Fruit fly (Drosophila melanogaster) whole organism, embryonic: ENCODE results near the gene CG13707.

ENCODE experiments used
- Atf-2 ChIP-seq: fragments of 200-800 bp; sonication (Bioruptor generic); optimal IDR thresholded peaks from 2 replicates; lab custom pipeline; 2016; ENCODE audit warnings: missing biosample characterization, missing genetic modification characterization
- CG10979 ChIP-seq: fragments of 200-800 bp; sonication (Bioruptor generic); optimal IDR thresholded peaks from 2 replicates; lab custom pipeline; 2018; ENCODE audit warnings: missing biosample characterization, mild to moderate bottlenecking, missing genetic modification characterization, moderate library complexity
- CG12219 ChIP-seq: fragments of 200-800 bp; sonication (Bioruptor generic); optimal IDR thresholded peaks from 3 replicates; lab custom pipeline; 2018; ENCODE audit warnings: missing biosample characterization, mild to moderate bottlenecking, missing genetic modification characterization
- CG12391 ChIP-seq: fragments of 200-800 bp; sonication (Bioruptor generic); optimal IDR thresholded peaks from 3 replicates; lab custom pipeline; 2018; ENCODE audit warnings: missing biosample characterization, mild to moderate bottlenecking, missing genetic modification characterization, moderate library complexity
- CG12769 ChIP-seq: fragments of 200-800 bp; sonication (Bioruptor generic); optimal IDR thresholded peaks from 2 replicates; lab custom pipeline; 2019; ENCODE audit warnings: missing biosample characterization, mild to moderate bottlenecking, missing genetic modification characterization, moderate library complexity
- CG13123 ChIP-seq: fragments of 200-800 bp; sonication (Bioruptor generic); optimal IDR thresholded peaks from 2 replicates; lab custom pipeline; 2016; ENCODE audit warnings: missing biosample characterization, missing genetic modification characterization
- CG13775 ChIP-seq: fragments of 200-800 bp; sonication (Bioruptor generic); optimal IDR thresholded peaks from 3 replicates; lab custom pipeline; 2017; ENCODE audit warnings: missing biosample characterization, mild to moderate bottlenecking, missing genetic modification characterization
- CG15011 ChIP-seq: fragments of 200-800 bp; sonication (Bioruptor generic); optimal IDR thresholded peaks from 3 replicates; lab custom pipeline; 2018; ENCODE audit warnings: missing biosample characterization, mild to moderate bottlenecking, missing genetic modification characterization
- CG16779 ChIP-seq: fragments of 200-800 bp; sonication (Bioruptor generic); IDR thresholded peaks from 2 replicates; pipeline ENCODE4 v1.3.6; 2022; ENCODE audit warnings: missing biosample characterization, missing genetic modification characterization
- CG18764 ChIP-seq: fragments of 200-800 bp; sonication (Bioruptor generic); optimal IDR thresholded peaks from 3 replicates; lab custom pipeline; 2016; ENCODE audit warnings: missing biosample characterization, missing genetic modification characterization
- CG33213 ChIP-seq: fragments of 200-800 bp; sonication (Bioruptor generic); optimal IDR thresholded peaks from 3 replicates; lab custom pipeline; 2016; ENCODE audit warnings: missing biosample characterization, missing genetic modification characterization
- CG33557 ChIP-seq: fragments of 200-800 bp; sonication (Bioruptor generic); optimal IDR thresholded peaks from 2 replicates; lab custom pipeline; 2019; ENCODE audit warnings: missing biosample characterization, mild to moderate bottlenecking, missing genetic modification characterization, moderate library complexity
- CG3726 ChIP-seq: fragments of 200-800 bp; sonication (Bioruptor generic); IDR thresholded peaks from 3 replicates; pipeline ENCODE4, ENCODE4 v1.3.6; 2022; ENCODE audit warnings: missing biosample characterization, missing genetic modification characterization
- CG4328 ChIP-seq: fragments of 200-800 bp; sonication (Bioruptor generic); optimal IDR thresholded peaks from 3 replicates; lab custom pipeline; 2017; ENCODE audit warnings: missing biosample characterization, missing genetic modification reagents, missing genetic modification characterization
- CG6689 ChIP-seq: fragments of 200-800 bp; sonication (Bioruptor generic); IDR thresholded peaks from 2 replicates; pipeline ENCODE4 v1.3.6; 2022; ENCODE audit warnings: missing biosample characterization, missing genetic modification characterization
- CG6791 ChIP-seq: fragments of 200-800 bp; sonication (Bioruptor generic); IDR thresholded peaks from 3 replicates; pipeline ENCODE4 v1.3.6; 2022; ENCODE audit warnings: missing biosample characterization, missing genetic modification characterization; ENCODE audit not compliant: partially characterized antibody
- CG7987 ChIP-seq: fragments of 200-800 bp; sonication (Bioruptor generic); optimal IDR thresholded peaks from 2 replicates; lab custom pipeline; 2018; ENCODE audit warnings: missing biosample characterization, mild to moderate bottlenecking, missing genetic modification characterization, moderate library complexity
- CG9609 ChIP-seq: fragments of 200-800 bp; sonication (Bioruptor generic); optimal IDR thresholded peaks from 3 replicates; lab custom pipeline; 2016; ENCODE audit warnings: missing biosample characterization, missing genetic modification characterization
- CG9727 ChIP-seq: fragments of 200-800 bp; sonication (Bioruptor generic); optimal IDR thresholded peaks from 3 replicates; lab custom pipeline; 2017; ENCODE audit warnings: missing biosample characterization, mild to moderate bottlenecking, missing genetic modification characterization
- Camta ChIP-seq: fragments of 200-800 bp; sonication (Bioruptor generic); optimal IDR thresholded peaks from 2 replicates; lab custom pipeline; 2016; ENCODE audit warnings: missing biosample characterization, missing genetic modification characterization
- Dad ChIP-seq: fragments of 200-800 bp; sonication (Bioruptor generic); optimal IDR thresholded peaks from 3 replicates; lab custom pipeline; 2016; ENCODE audit warnings: missing biosample characterization, missing genetic modification characterization
- Dip2 ChIP-seq: fragments of 200-800 bp; sonication (Bioruptor generic); IDR thresholded peaks from 2 replicates; pipeline ENCODE4 v1.3.6; 2022; ENCODE audit warnings: missing biosample characterization, missing genetic modification characterization
- Gsc ChIP-seq: fragments of 200-800 bp; sonication (Bioruptor generic); IDR thresholded peaks from 2 replicates; pipeline ENCODE4 v1.3.6; 2022; ENCODE audit warnings: missing biosample characterization, missing genetic modification characterization
- Hand ChIP-seq: fragments of 200-800 bp; sonication (Bioruptor generic); optimal IDR thresholded peaks from 2 replicates; lab custom pipeline; 2017; ENCODE audit warnings: mild to moderate bottlenecking, missing biosample characterization, missing genetic modification reagents, missing genetic modification characterization
- Hr51 ChIP-seq, 2 experiments: fragments of 200-800 bp; sonication (Bioruptor generic); optimal IDR thresholded peaks; 2 replicates in 1 of 2; 3 replicates in 1 of 2; lab custom pipeline; 2016 to 2018; ENCODE audit warnings: missing biosample characterization in 2 of 2, missing genetic modification characterization in 2 of 2, mild to moderate bottlenecking in 1 of 2, moderate library complexity in 1 of 2
- Med ChIP-seq: fragments of 200-800 bp; sonication (Bioruptor generic); peaks from one replicate; lab custom pipeline; 2016; ENCODE audit warnings: missing biosample characterization, missing genetic modification characterization, mild to moderate bottlenecking, inconsistent platforms, moderate library complexity
- Myb ChIP-seq: fragments of 200-800 bp; sonication (Bioruptor generic); optimal IDR thresholded peaks from 2 replicates; lab custom pipeline; 2016; ENCODE audit warnings: missing biosample characterization, missing genetic modification characterization
- Oli ChIP-seq: fragments of 200-800 bp; sonication (Bioruptor generic); optimal IDR thresholded peaks from 2 replicates; lab custom pipeline; 2018; ENCODE audit warnings: missing biosample characterization, mild to moderate bottlenecking, missing genetic modification characterization, moderate library complexity
- cato ChIP-seq: fragments of 200-800 bp; sonication (Bioruptor generic); optimal IDR thresholded peaks from 2 replicates; lab custom pipeline; 2016; ENCODE audit warnings: missing biosample characterization, missing genetic modification characterization, borderline replicate concordance
- crc ChIP-seq: fragments of 200-800 bp; sonication (Bioruptor generic); optimal IDR thresholded peaks from 2 replicates; lab custom pipeline; 2016; ENCODE audit warnings: missing biosample characterization, missing genetic modification characterization
- crol ChIP-seq: fragments of 200-800 bp; sonication (Bioruptor generic); IDR thresholded peaks from 2 replicates; pipeline ENCODE4 v1.3.6; 2022; ENCODE audit warnings: missing biosample characterization, missing genetic modification characterization
- crp ChIP-seq, 2 experiments: fragments of 200-800 bp; sonication (Bioruptor generic); optimal IDR thresholded peaks; 2 replicates in 1 of 2; 3 replicates in 1 of 2; lab custom pipeline; 2017; ENCODE audit warnings: missing biosample characterization in 2 of 2, missing genetic modification characterization in 2 of 2, mild to moderate bottlenecking in 1 of 2, moderate library complexity in 1 of 2
- disco-r ChIP-seq: fragments of 200-800 bp; sonication (Bioruptor generic); optimal IDR thresholded peaks from 2 replicates; lab custom pipeline; 2016; ENCODE audit warnings: missing biosample characterization, missing genetic modification characterization
- ems ChIP-seq: fragments of 200-800 bp; sonication (Bioruptor generic); optimal IDR thresholded peaks from 3 replicates; lab custom pipeline; 2016; ENCODE audit warnings: missing biosample characterization, missing genetic modification characterization
- fd102C ChIP-seq: fragments of 200-800 bp; sonication (Bioruptor generic); optimal IDR thresholded peaks from 2 replicates; lab custom pipeline; 2018; ENCODE audit warnings: missing biosample characterization, mild to moderate bottlenecking, missing genetic modification characterization, moderate library complexity
- gfzf ChIP-seq: fragments of 200-800 bp; sonication (Bioruptor generic); optimal IDR thresholded peaks from 2 replicates; lab custom pipeline; 2016; ENCODE audit warnings: missing biosample characterization, mild to moderate bottlenecking, missing genetic modification characterization, moderate library complexity
- gsb-n ChIP-seq: fragments of 200-800 bp; sonication (Bioruptor generic); optimal IDR thresholded peaks from 3 replicates; lab custom pipeline; 2018; ENCODE audit warnings: missing biosample characterization, mild to moderate bottlenecking, missing genetic modification characterization
- h ChIP-seq: fragments of >200 bp; optimal IDR thresholded peaks from 2 replicates; lab custom pipeline; 2017
- hbn ChIP-seq: fragments of 200-800 bp; sonication (Bioruptor generic); IDR thresholded peaks from 2 replicates; pipeline ENCODE4 v1.3.6; 2022; ENCODE audit warnings: missing biosample characterization, missing genetic modification characterization; ENCODE audit not compliant: partially characterized antibody
- inv ChIP-seq: fragments of 200-800 bp; sonication (Bioruptor generic); IDR thresholded peaks from 2 replicates; pipeline ENCODE4 v1.3.6; 2022; ENCODE audit warnings: missing biosample characterization, missing genetic modification characterization; ENCODE audit not compliant: partially characterized antibody
- kah ChIP-seq: fragments of 200-800 bp; sonication (Bioruptor generic); optimal IDR thresholded peaks from 2 replicates; lab custom pipeline; 2018; ENCODE audit warnings: missing biosample characterization, mild to moderate bottlenecking, missing genetic modification characterization
- ken ChIP-seq: fragments of 200-800 bp; sonication (Bioruptor generic); IDR thresholded peaks from 3 replicates; pipeline ENCODE4 v1.3.6; 2022; ENCODE audit warnings: missing biosample characterization, missing genetic modification characterization
- lab ChIP-seq: fragments of 200-800 bp; sonication (Bioruptor generic); optimal IDR thresholded peaks from 3 replicates; lab custom pipeline; 2017; ENCODE audit warnings: missing biosample characterization, missing genetic modification characterization, mild to moderate bottlenecking, moderate library complexity, missing genetic modification reagents
- lov ChIP-seq, 2 experiments: fragments of 200-800 bp in 1 of 2; fragments of >200 bp in 1 of 2; sonication (Bioruptor generic) in 1 of 2; IDR thresholded peaks in 1 of 2; optimal IDR thresholded peaks in 1 of 2; 2 replicates in 1 of 2; 3 replicates in 1 of 2; pipeline versions ENCODE4 v1.3.6 to Lab custom; 2017 to 2022; ENCODE audit warnings: missing biosample characterization in 1 of 2, missing genetic modification characterization in 1 of 2
- odd ChIP-seq: fragments of 200-800 bp; sonication (Bioruptor generic); optimal IDR thresholded peaks from 2 replicates; lab custom pipeline; 2017; ENCODE audit warnings: missing biosample characterization, mild to moderate bottlenecking, missing genetic modification characterization
- rib ChIP-seq: fragments of 200-800 bp; sonication (Bioruptor generic); IDR thresholded peaks from 2 replicates; pipeline ENCODE4 v1.3.6; 2022; ENCODE audit warnings: missing biosample characterization, missing genetic modification characterization
- sim ChIP-seq: fragments of 200-800 bp; sonication (Bioruptor generic); IDR thresholded peaks from 2 replicates; pipeline ENCODE4 v1.3.6; 2022; ENCODE audit warnings: missing biosample characterization, missing genetic modification characterization
- sisA ChIP-seq: fragments of 200-800 bp; sonication (Bioruptor generic); IDR thresholded peaks from 2 replicates; pipeline ENCODE4 v1.3.6; 2022; ENCODE audit warnings: missing biosample characterization, missing genetic modification characterization
- usp ChIP-seq: fragments of >200 bp; optimal IDR thresholded peaks from 2 replicates; lab custom pipeline; 2017; ENCODE audit warnings: missing biosample characterization, missing genetic modification characterization
- zfh1 ChIP-seq: fragments of 200-800 bp; sonication (Bioruptor generic); IDR thresholded peaks from 3 replicates; pipeline ENCODE4 v1.3.6; 2022; ENCODE audit warnings: missing biosample characterization, missing genetic modification characterization

CG13707 gene

dm6 chr3L:4825584-4825983, 14.3 kb downstream of the CG13707 start, which contains the start of the genes Dhc64C and LeuRS-m (continued):
- TF ChIP-seq CG9609 (GFP tag; lab: Kevin White, UChicago) (peak; percentile 21), CG3726 (GFP tag; lab: Robert Waterston, UW) (no peak), CG9727 (GFP tag; lab: Kevin White, UChicago) (no peak), lov (optimal IDR thresholded peaks at IDR 0.05; lab: Kevin White, UChicago) (no peak), lov (GFP tag; IDR thresholded peaks at IDR 0.05; lab: Robert Waterston, UW) (0 out of 3 replicates have a peak, but pooled peaks have one; percentile 71), Hr51 (GFP tag; optimal IDR thresholded peaks at IDR 0.05; lab: Kevin White, UChicago) (peak in 1 of 2 experiments; percentile 3), Atf-2 (no peak), CG12219 (no peak), rib (GFP tag; lab: Robert Waterston, UW) (peak; percentile 94), fd102C (GFP tag; lab: Kevin White, UChicago) (no peak), Oli (tag; lab: Kevin White, UChicago) (no peak), Med (GFP tag; lab: Kevin White, UChicago) (peak; percentile 93), sisA (GFP tag; lab: Robert Waterston, UW) (no peak), CG16779 (no peak), CG33557 (GFP tag; lab: Kevin White, UChicago) (no peak), gfzf (peak; percentile 39), CG4328 (GFP tag; lab: Kevin White, UChicago) (no peak), usp (GFP tag; lab: Kevin White, UChicago) (no peak), crc (GFP tag; lab: Kevin White, UChicago) (no peak), CG7987 (GFP tag; lab: Kevin White, UChicago) (peak; percentile 42), lab (GFP tag; lab: Kevin White, UChicago) (no peak), Dad (GFP tag; lab: Kevin White, UChicago) (peak; percentile 18), Myb (GFP tag; lab: Kevin White, UChicago) (peak; percentile 63), sim (GFP tag; lab: Robert Waterston, UW) (no peak), crol (GFP tag; lab: Robert Waterston, UW) (no peak), crp (GFP tag; optimal IDR thresholded peaks at IDR 0.05; lab: Kevin White, UChicago) (peak; percentile 93 to 99), CG6689 (GFP tag; lab: Robert Waterston, UW) (no peak), Dip2 (GFP tag; lab: Robert Waterston, UW) (no peak), CG13123 (GFP tag; lab: Kevin White, UChicago) (no peak), CG12769 (tag; lab: Kevin White, UChicago) (no peak), disco-r (GFP tag; lab: Kevin White, UChicago) (no peak), cato (GFP tag; lab: Kevin White, UChicago) (no peak), gsb-n (tag; lab: Kevin White, UChicago) (no peak), Camta (no peak), Hand (GFP tag; lab: Kevin White, UChicago) (no peak), h (no peak), CG10979 (tag; lab: Kevin White, UChicago) (no peak), odd (GFP tag; lab: Kevin White, UChicago) (no peak), hbn (GFP tag; lab: Robert Waterston, UW) (no peak), CG12391 (tag; lab: Kevin White, UChicago) (peak; percentile 46), ken (GFP tag; lab: Robert Waterston, UW) (no peak; the same call in 2 of the 3 replicates), inv (peak; percentile 56; the same call in 1 of the 2 replicates), zfh1 (GFP tag; lab: Robert Waterston, UW) (0 out of 3 replicates have a peak, but pooled peaks have one; percentile 27), CG15011 (no peak), CG18764 (GFP tag; lab: Kevin White, UChicago) (no peak), CG13775 (GFP tag; lab: Kevin White, UChicago) (peak; percentile 7), kah (GFP tag; lab: Kevin White, UChicago) (no peak), CG6791 (GFP tag; lab: Robert Waterston, UW) (peak; percentile 83), ems (no peak), CG33213 (GFP tag; lab: Kevin White, UChicago) (no peak), Gsc (GFP tag; lab: Robert Waterston, UW) (no peak)
